Worm (Caenorhabditis elegans): Measurements from ENCODE around the gene mec-3.
A peak's percentile ranks its signal among the peaks of the same experiment; 100 is the strongest.

Gene mec-3

DNA sequence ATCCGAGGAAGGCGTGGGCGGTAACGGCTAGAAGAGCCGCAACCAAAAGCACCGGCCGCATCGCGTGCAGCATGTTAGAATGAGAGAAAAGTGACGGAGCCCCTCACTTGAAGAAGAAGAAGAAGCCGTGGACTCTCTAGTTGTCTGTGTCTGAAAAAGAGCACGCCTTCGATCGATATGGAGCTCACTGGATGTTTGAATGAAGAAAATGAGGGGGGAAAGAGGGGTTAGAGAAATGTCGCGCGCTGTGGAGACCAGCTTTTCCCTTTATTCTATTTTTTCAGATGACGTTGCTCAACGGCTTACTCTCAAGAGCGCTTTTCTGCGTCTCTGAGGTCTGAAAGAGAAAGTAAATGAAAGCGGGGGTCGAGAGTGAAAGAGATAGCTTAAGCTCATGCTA lies 20.0 kb upstream of the mec-3 start, which contains the start of gene egl-21:
Gene egl-21, minus strand, starts transcription at position 150 of the 400 bp plus-strand sequence.
- no peak for TF ChIP-seq dmd-8 (GFP tag; IDR thresholded peaks at IDR 0.05)
- TF ChIP-seq zfp-2 (tag; optimal IDR thresholded peaks at IDR 0.05), result peak; percentile 34
- TF ChIP-seq Y5F2A.4 (GFP tag; optimal IDR thresholded peaks at IDR 0.05), result no peak
- TF ChIP-seq attf-4 (tag; optimal IDR thresholded peaks at IDR 0.05), result no peak
- TF ChIP-seq zag-1 (tag; optimal IDR thresholded peaks at IDR 0.05), result no peak
- peak; percentile 76 for TF ChIP-seq ctbp-1 (GFP tag; IDR thresholded peaks at IDR 0.05)
- no peak for TF ChIP-seq daf-16 (GFP tag; optimal IDR thresholded peaks at IDR 0.05)
- no peak for TF ChIP-seq daf-16 (tag; optimal IDR thresholded peaks at IDR 0.05)
- TF ChIP-seq unc-39 (tag; optimal IDR thresholded peaks at IDR 0.05), result no peak
- no peak for TF ChIP-seq dve-1 (tag; optimal IDR thresholded peaks at IDR 0.05; ENCODE audit: insufficient read depth)
- TF ChIP-seq nhr-76 (tag; optimal IDR thresholded peaks at IDR 0.05), result no peak
- TF ChIP-seq nhr-11 (tag; optimal IDR thresholded peaks at IDR 0.05), result peak; percentile 48
- peak; percentile 69 for TF ChIP-seq egl-43 (GFP tag; IDR thresholded peaks at IDR 0.05)
- no peak for TF ChIP-seq snpc-4 (tag; optimal IDR thresholded peaks at IDR 0.05)
- TF ChIP-seq zip-11 (GFP tag; IDR thresholded peaks at IDR 0.05), result no peak
- TF ChIP-seq mxl-3 (GFP tag; optimal IDR thresholded peaks at IDR 0.05), result no peak
- no peak for TF ChIP-seq saeg-2 (GFP tag; IDR thresholded peaks at IDR 0.05)
- peak; percentile 60 to 62 for TF ChIP-seq mdl-1 (tag; optimal IDR thresholded peaks at IDR 0.05)
- no peak for TF ChIP-seq vab-7 (GFP tag; IDR thresholded peaks at IDR 0.05)
- TF ChIP-seq nhr-77 (tag; optimal IDR thresholded peaks at IDR 0.05), result no peak
- no peak for TF ChIP-seq ZK546.5 (tag; optimal IDR thresholded peaks at IDR 0.05)
- TF ChIP-seq D1046.2 (GFP tag; IDR thresholded peaks at IDR 0.05), result no peak
- TF ChIP-seq unc-62 (GFP tag; optimal IDR thresholded peaks at IDR 0.05 in 1 of 2), result peak in 1 of 2 experiments; percentile 6
- TF ChIP-seq unc-62 (tag; optimal IDR thresholded peaks at IDR 0.05), result no peak
- TF ChIP-seq spr-3 (GFP tag; optimal IDR thresholded peaks at IDR 0.05), result no peak
- TF ChIP-seq hif-1 (tag; optimal IDR thresholded peaks at IDR 0.05), result peak in 1 of 2 experiments; percentile 57
- no peak for TF ChIP-seq aly-2 (tag; optimal IDR thresholded peaks at IDR 0.05)
- no peak for TF ChIP-seq zip-2 (tag; optimal IDR thresholded peaks at IDR 0.05)
- no peak for TF ChIP-seq Y105C5A.15 (GFP tag; IDR thresholded peaks at IDR 0.05)
- no peak for TF ChIP-seq nhr-10 (tag; optimal IDR thresholded peaks at IDR 0.05)
- TF ChIP-seq ceh-32 (tag; optimal IDR thresholded peaks at IDR 0.05; ENCODE audit: poor library complexity), result no peak
- no peak for TF ChIP-seq dmd-9 (GFP tag; IDR thresholded peaks at IDR 0.05)
- no peak for TF ChIP-seq duxl-1 (tag; optimal IDR thresholded peaks at IDR 0.05; ENCODE audit: poor library complexity)
- TF ChIP-seq ceh-62 (tag; optimal IDR thresholded peaks at IDR 0.05), result no peak
- no peak for TF ChIP-seq ztf-11 (tag; optimal IDR thresholded peaks at IDR 0.05)
- peak; percentile 63 for TF ChIP-seq F37D6.2 (tag; optimal IDR thresholded peaks at IDR 0.05)
- TF ChIP-seq tag-97 (GFP tag; IDR thresholded peaks at IDR 0.05), result no peak
- TF ChIP-seq F49E8.2 (tag; optimal IDR thresholded peaks at IDR 0.05; ENCODE audit: borderline replicate concordance), result no peak
- TF ChIP-seq dpl-1 (GFP tag; optimal IDR thresholded peaks at IDR 0.05), result peak; percentile 6
- no peak for TF ChIP-seq lin-39 (tag; optimal IDR thresholded peaks at IDR 0.05)
- no peak for TF ChIP-seq daf-12 (tag; optimal IDR thresholded peaks at IDR 0.05)
- TF ChIP-seq ceh-82 (tag; optimal IDR thresholded peaks at IDR 0.05), result no peak
- TF ChIP-seq hlh-30 (tag; optimal IDR thresholded peaks at IDR 0.05; ENCODE audit: insufficient read depth), result peak; percentile 57
- TF ChIP-seq pqm-1 (tag; optimal IDR thresholded peaks at IDR 0.05), result no peak
- no peak for TF ChIP-seq cey-2 (tag; optimal IDR thresholded peaks at IDR 0.05; ENCODE audit: borderline replicate concordance, insufficient read depth)
- no peak for TF ChIP-seq pha-4 (GFP tag; IDR thresholded peaks at IDR 0.05)
- no peak for TF ChIP-seq pha-4 (tag; optimal IDR thresholded peaks at IDR 0.05)
- no peak for TF ChIP-seq madf-5 (GFP tag; IDR thresholded peaks at IDR 0.05)
- TF ChIP-seq lim-7 (GFP tag; IDR thresholded peaks at IDR 0.05), result no peak
- no peak for TF ChIP-seq mxl-2 (GFP tag; conservative IDR thresholded peaks at IDR 0.05)
- TF ChIP-seq nhr-102 (tag; optimal IDR thresholded peaks at IDR 0.05), result no peak
- no peak for TF ChIP-seq R02D3.7 (tag; optimal IDR thresholded peaks at IDR 0.05)
- no peak for TF ChIP-seq mes-2 (tag; optimal IDR thresholded peaks at IDR 0.05; ENCODE audit: poor library complexity, severe bottlenecking)
